Worm (Caenorhabditis elegans) whole organism, young adult: ENCODE data around the gene cul-2.

Experiments used
- B0035.1 ChIP-seq: sonication (generic microtip); optimal IDR thresholded peaks from 2 replicates; lab custom pipeline; 2016; ENCODE audit warnings: missing genetic modification characterization, mild to moderate bottlenecking, missing compliant biosample characterization, missing genotype, missing genetic modification reagents
- B0336.3 ChIP-seq: fragments of 200-800 bp; sonication (Bioruptor generic); IDR thresholded peaks from 2 replicates; pipeline ENCODE4 v1.3.6; 2022; ENCODE audit warnings: missing genetic modification characterization, missing compliant biosample characterization
- C06A6.2 ChIP-seq: fragments of 200-800 bp; sonication (Bioruptor generic); conservative IDR thresholded peaks from 2 replicates; pipeline ENCODE4 v1.3.6; 2022; ENCODE audit warnings: missing genetic modification characterization, missing compliant biosample characterization
- F33H1.4 ChIP-seq: fragments of 200-800 bp; sonication (Bioruptor generic); IDR thresholded peaks from 2 replicates; pipeline ENCODE4 v1.3.6; 2022; ENCODE audit warnings: missing genetic modification reagents, missing genetic modification characterization, missing compliant biosample characterization
- F37B4.10 ChIP-seq: fragments of 200-800 bp; sonication (Bioruptor generic); IDR thresholded peaks from 2 replicates; pipeline ENCODE4 v1.3.6; 2022; ENCODE audit warnings: missing genetic modification characterization, missing compliant biosample characterization
- F39B2.1 ChIP-seq: fragments of 200-800 bp; sonication (Bioruptor generic); IDR thresholded peaks from 2 replicates; pipeline ENCODE4 v1.3.6; 2022; ENCODE audit warnings: missing genetic modification reagents, missing genetic modification characterization, missing compliant biosample characterization
- F52B5.7 ChIP-seq: sonication (generic microtip); optimal IDR thresholded peaks from 2 replicates; lab custom pipeline; 2016; ENCODE audit warnings: mild to moderate bottlenecking, missing genetic modification characterization, missing compliant biosample characterization
- F57A8.1 ChIP-seq: fragments of 200-800 bp; sonication (Bioruptor generic); optimal IDR thresholded peaks from 2 replicates; lab custom pipeline; 2018; ENCODE audit warnings: mild to moderate bottlenecking, missing genetic modification characterization, moderate library complexity, missing compliant biosample characterization
- F57C9.4 ChIP-seq: sonication (generic microtip); optimal IDR thresholded peaks from 2 replicates; lab custom pipeline; 2017; ENCODE audit warnings: mild to moderate bottlenecking, missing genetic modification characterization, missing compliant biosample characterization
- K12H6.12 ChIP-seq: fragments of 200-800 bp; sonication (Bioruptor generic); optimal IDR thresholded peaks from 2 replicates; lab custom pipeline; 2018; ENCODE audit warnings: mild to moderate bottlenecking, missing genetic modification characterization, missing compliant biosample characterization
- T07F8.4 ChIP-seq: sonication (generic microtip); optimal IDR thresholded peaks from 2 replicates; lab custom pipeline; 2016; ENCODE audit warnings: mild to moderate bottlenecking, missing genetic modification characterization, moderate library complexity, missing compliant biosample characterization
- Y53G8AR.9 ChIP-seq: fragments of 200-800 bp; sonication (Bioruptor generic); conservative IDR thresholded peaks from 2 replicates; pipeline ENCODE4 v1.3.6; 2022; ENCODE audit warnings: missing genetic modification reagents, missing genetic modification characterization, missing compliant biosample characterization
- Y95B8A.8 ChIP-seq: fragments of 200-800 bp; sonication (Bioruptor generic); IDR thresholded peaks from 2 replicates; pipeline ENCODE4 v1.3.6; 2022; ENCODE audit warnings: missing genetic modification reagents, missing genetic modification characterization, missing compliant biosample characterization
- ZK185.1 ChIP-seq: sonication (generic microtip); optimal IDR thresholded peaks from 2 replicates; lab custom pipeline; 2016; ENCODE audit warnings: mild to moderate bottlenecking, missing genetic modification characterization, missing compliant biosample characterization; ENCODE audit not compliant: poor library complexity, severe bottlenecking
- ama-1 ChIP-seq, 3 experiments: fragments of 150-350 bp in 1 of 3; sonication (generic microtip) in 2 of 3; optimal IDR thresholded peaks; 2 replicates each; lab custom pipeline; 2014 to 2018; ENCODE audit warnings: missing biosample characterization in 2 of 3, missing genetic modification characterization in 2 of 3, missing genetic modification reagents in 2 of 3
- aptf-2 ChIP-seq: fragments of 200-800 bp; sonication (Bioruptor generic); conservative IDR thresholded peaks from 2 replicates; pipeline ENCODE4 v1.3.6; 2022; ENCODE audit warnings: missing genetic modification reagents, missing genetic modification characterization, missing compliant biosample characterization
- atf-7 ChIP-seq: sonication (generic microtip); optimal IDR thresholded peaks from 2 replicates; lab custom pipeline; 2017; ENCODE audit warnings: mild to moderate bottlenecking, missing genetic modification characterization, missing compliant biosample characterization
- athp-1 ChIP-seq: sonication (generic microtip); optimal IDR thresholded peaks from 2 replicates; lab custom pipeline; 2017; ENCODE audit warnings: mild to moderate bottlenecking, missing genetic modification characterization, missing compliant biosample characterization
- bed-1 ChIP-seq: fragments of 200-800 bp; sonication (Bioruptor generic); IDR thresholded peaks from 2 replicates; pipeline ENCODE4 v1.3.6; 2022; ENCODE audit warnings: missing genetic modification reagents, missing genetic modification characterization, missing compliant biosample characterization
- ccch-3 ChIP-seq: fragments of 200-800 bp; sonication (Bioruptor generic); optimal IDR thresholded peaks from 2 replicates; lab custom pipeline; 2018; ENCODE audit warnings: mild to moderate bottlenecking, missing genetic modification characterization, missing compliant biosample characterization
- ceh-40 ChIP-seq: fragments of 200-800 bp; sonication (Bioruptor generic); IDR thresholded peaks from 2 replicates; pipeline ENCODE4 v1.3.6; 2022; ENCODE audit warnings: missing genetic modification characterization, missing compliant biosample characterization
- ceh-58 ChIP-seq: fragments of 200-800 bp; sonication (Bioruptor generic); IDR thresholded peaks from 2 replicates; pipeline ENCODE4 v1.3.6; 2022; ENCODE audit warnings: missing genetic modification characterization, missing compliant biosample characterization
- ceh-79 ChIP-seq: sonication (generic microtip); optimal IDR thresholded peaks from 2 replicates; lab custom pipeline; 2017; ENCODE audit warnings: mild to moderate bottlenecking, missing genetic modification characterization, missing compliant biosample characterization
- chd-7 ChIP-seq: sonication (generic microtip); optimal IDR thresholded peaks from 2 replicates; lab custom pipeline; 2016; ENCODE audit warnings: mild to moderate bottlenecking, missing genetic modification characterization, moderate library complexity, missing compliant biosample characterization
- die-1 ChIP-seq: sonication (generic microtip); optimal IDR thresholded peaks from 2 replicates; lab custom pipeline; 2016; ENCODE audit warnings: missing genotype, mild to moderate bottlenecking, missing genetic modification characterization, missing compliant biosample characterization
- efl-1 ChIP-seq: fragments of 150-350 bp; optimal IDR thresholded peaks from 2 replicates; lab custom pipeline; 2014; ENCODE audit warnings: missing biosample characterization, missing genetic modification reagents, missing genetic modification characterization
- egl-44 ChIP-seq: fragments of 200-800 bp; sonication (Bioruptor generic); IDR thresholded peaks from 2 replicates; pipeline ENCODE4 v1.3.6; 2022; ENCODE audit warnings: missing genetic modification reagents, missing genetic modification characterization, missing compliant biosample characterization
- fkh-3 ChIP-seq: sonication (generic microtip); optimal IDR thresholded peaks from 2 replicates; lab custom pipeline; 2016; ENCODE audit warnings: mild to moderate bottlenecking, missing genetic modification characterization, missing compliant biosample characterization
- hlh-12 ChIP-seq: sonication (generic microtip); optimal IDR thresholded peaks from 2 replicates; lab custom pipeline; 2016; ENCODE audit warnings: missing genetic modification characterization, missing compliant biosample characterization
- hmg-1.2 ChIP-seq: fragments of 200-800 bp; sonication (Bioruptor generic); IDR thresholded peaks from 2 replicates; pipeline ENCODE4 v1.3.6; 2022; ENCODE audit warnings: missing genetic modification reagents, missing genetic modification characterization, missing compliant biosample characterization
- hmg-20 ChIP-seq: fragments of 200-800 bp; sonication (Bioruptor generic); IDR thresholded peaks from 2 replicates; pipeline ENCODE4 v1.3.6; 2022; ENCODE audit warnings: missing genetic modification reagents, missing genetic modification characterization, missing compliant biosample characterization
- hrde-1 ChIP-seq: sonication (generic microtip); optimal IDR thresholded peaks from 2 replicates; lab custom pipeline; 2016; ENCODE audit warnings: missing genetic modification characterization, mild to moderate bottlenecking, missing compliant biosample characterization, moderate library complexity, missing genotype, missing genetic modification reagents, borderline replicate concordance
- lag-1 ChIP-seq: fragments of 200-800 bp; sonication (Bioruptor generic); IDR thresholded peaks from 2 replicates; pipeline ENCODE4 v1.3.6; 2022; ENCODE audit warnings: missing genetic modification reagents, missing genetic modification characterization, missing compliant biosample characterization
- lsl-1 ChIP-seq: fragments of 200-800 bp; sonication (Bioruptor generic); optimal IDR thresholded peaks from 2 replicates; lab custom pipeline; 2018; ENCODE audit warnings: mild to moderate bottlenecking, missing genetic modification characterization, moderate library complexity, missing compliant biosample characterization
- madf-6 ChIP-seq: fragments of 200-800 bp; sonication (Bioruptor generic); IDR thresholded peaks from 2 replicates; pipeline ENCODE4 v1.3.6; 2022; ENCODE audit warnings: missing genetic modification reagents, missing genetic modification characterization, missing compliant biosample characterization
- nfya-1 ChIP-seq: sonication (generic microtip); optimal IDR thresholded peaks from 2 replicates; lab custom pipeline; 2017; ENCODE audit warnings: antibody characterized with exemption, missing compliant biosample characterization, missing genetic modification characterization, borderline replicate concordance; ENCODE audit not compliant: insufficient read depth
- nfya-2 ChIP-seq: fragments of 200-800 bp; sonication (Bioruptor generic); IDR thresholded peaks from 2 replicates; pipeline ENCODE4 v1.3.6; 2022; ENCODE audit warnings: missing genetic modification reagents, missing genetic modification characterization, missing compliant biosample characterization
- pbrm-1 ChIP-seq: fragments of 200-800 bp; sonication (Bioruptor generic); IDR thresholded peaks from 2 replicates; pipeline ENCODE4 v1.3.6; 2022; ENCODE audit warnings: missing genetic modification reagents, missing genetic modification characterization, missing compliant biosample characterization
- pha-4 ChIP-seq: fragments of 150-350 bp; sonication (generic microtip); optimal IDR thresholded peaks from 2 replicates; lab custom pipeline; 2014; ENCODE audit warnings: missing biosample characterization, missing genetic modification reagents, missing genetic modification characterization
- rec-8 ChIP-seq, 2 experiments: sonication (generic microtip); optimal IDR thresholded peaks; 2 replicates each; lab custom pipeline; 2016; ENCODE audit warnings: mild to moderate bottlenecking in 2 of 2, missing genetic modification characterization in 2 of 2, missing genetic modification reagents in 2 of 2, missing genotype in 2 of 2, missing biosample characterization in 1 of 2, missing compliant biosample characterization in 1 of 2, moderate library complexity in 1 of 2
- snpc-1.3 ChIP-seq: sonication (generic microtip); optimal IDR thresholded peaks from 2 replicates; lab custom pipeline; 2017; ENCODE audit warnings: missing genetic modification characterization, mild to moderate bottlenecking, missing compliant biosample characterization, antibody characterized with exemption, moderate library complexity, missing genotype, missing genetic modification reagents; ENCODE audit not compliant: insufficient read depth
- sptf-2 ChIP-seq: fragments of 200-800 bp; sonication (Bioruptor generic); optimal IDR thresholded peaks from 2 replicates; lab custom pipeline; 2018; ENCODE audit warnings: mild to moderate bottlenecking, missing genetic modification characterization, missing compliant biosample characterization
- tbx-9 ChIP-seq: sonication (generic microtip); optimal IDR thresholded peaks from 2 replicates; lab custom pipeline; 2016; ENCODE audit warnings: borderline replicate concordance, missing genetic modification characterization, inconsistent platforms, missing compliant biosample characterization
- tlf-1 ChIP-seq: fragments of 200-800 bp; sonication (Bioruptor generic); optimal IDR thresholded peaks from 2 replicates; lab custom pipeline; 2018; ENCODE audit warnings: mild to moderate bottlenecking, missing genetic modification characterization, missing compliant biosample characterization
- zim-3 ChIP-seq: sonication (generic microtip); optimal IDR thresholded peaks from 2 replicates; lab custom pipeline; 2017; ENCODE audit warnings: mild to moderate bottlenecking, missing genetic modification characterization, moderate library complexity, missing compliant biosample characterization
- ztf-18 ChIP-seq: sonication (generic microtip); optimal IDR thresholded peaks from 2 replicates; lab custom pipeline; 2016; ENCODE audit warnings: missing genotype, mild to moderate bottlenecking, missing genetic modification characterization, missing compliant biosample characterization
- ztf-22 ChIP-seq: fragments of 200-800 bp; sonication (Bioruptor generic); optimal IDR thresholded peaks from 2 replicates; lab custom pipeline; 2018; ENCODE audit warnings: mild to moderate bottlenecking, missing genetic modification characterization, moderate library complexity, missing compliant biosample characterization
- ztf-28 ChIP-seq: fragments of 200-800 bp; sonication (Bioruptor generic); IDR thresholded peaks from 2 replicates; pipeline ENCODE4 v1.3.6; 2022; ENCODE audit warnings: missing genetic modification reagents, missing genetic modification characterization, missing compliant biosample characterization

Gene cul-2

ce11 chrIII:13643534-13643933 is 43.5 kb upstream of the cul-2 start, which contains the start of the genes drr-2 and set-16 (continued):
- TF ChIP-seq lag-1: 0 out of 2 replicates have a peak, but pooled peaks have one; percentile 76
- TF ChIP-seq snpc-1.3: peak; percentile 94
- TF ChIP-seq nfya-2 (GFP tag; lab: Robert Waterston, UW): peak; percentile 91; the same call in 1 of the 2 replicates
- TF ChIP-seq F33H1.4 (GFP tag; lab: Robert Waterston, UW): peak; percentile 91
- TF ChIP-seq C06A6.2 (GFP tag; lab: Robert Waterston, UW): peak; percentile 99
- peak; percentile 87 for TF ChIP-seq F57C9.4 (tag; lab: Kevin White, UChicago)
- TF ChIP-seq tlf-1 (GFP tag; lab: Kevin White, UChicago): peak; percentile 100
- peak; percentile 79; the same call in 1 of the 2 replicates for TF ChIP-seq F39B2.1 (GFP tag; lab: Robert Waterston, UW)
- peak; percentile 94 for TF ChIP-seq ztf-22 (GFP tag; lab: Kevin White, UChicago)
- TF ChIP-seq pbrm-1 (GFP tag; lab: Robert Waterston, UW): peak; percentile 100
- peak; percentile 81 for TF ChIP-seq F52B5.7 (tag; lab: Kevin White, UChicago)
- no peak for TF ChIP-seq hlh-12
- TF ChIP-seq zim-3 (tag; lab: Kevin White, UChicago): peak; percentile 98
- peak; percentile 100 for TF ChIP-seq hmg-1.2
- peak; percentile 46 for TF ChIP-seq F57A8.1
- TF ChIP-seq ceh-79: peak; percentile 96
- peak; percentile 99 for TF ChIP-seq K12H6.12 (tag; lab: Kevin White, UChicago)
- peak; percentile 99 for TF ChIP-seq atf-7 (tag; lab: Kevin White, UChicago)
- TF ChIP-seq ztf-28 (GFP tag; lab: Robert Waterston, UW): peak; percentile 87
- no peak for TF ChIP-seq nfya-1 (tag; lab: Kevin White, UChicago)
- TF ChIP-seq ama-1 (optimal IDR thresholded peaks at IDR 0.05; lab: Kevin White, UChicago): no peak
- peak in 1 of 2 experiments; percentile 35 for TF ChIP-seq ama-1 (GFP tag; optimal IDR thresholded peaks at IDR 0.05; lab: Kevin White, UChicago)
- TF ChIP-seq T07F8.4: peak; percentile 27
- TF ChIP-seq ZK185.1 (tag; lab: Kevin White, UChicago): no peak
- TF ChIP-seq pha-4: peak; percentile 98
- TF ChIP-seq ztf-18 (tag; lab: Kevin White, UChicago): peak; percentile 85
- TF ChIP-seq madf-6 (GFP tag; lab: Robert Waterston, UW): peak; percentile 97
- peak; percentile 91 for TF ChIP-seq B0035.1 (tag; lab: Kevin White, UChicago)
- peak; percentile 41 to 75 for TF ChIP-seq rec-8 (tag; optimal IDR thresholded peaks at IDR 0.05; lab: Kevin White, UChicago)
- peak; percentile 94 for TF ChIP-seq lsl-1 (GFP tag; lab: Kevin White, UChicago)
- TF ChIP-seq ceh-40 (GFP tag; lab: Robert Waterston, UW): no peak
- TF ChIP-seq sptf-2 (GFP tag; lab: Kevin White, UChicago): no peak
- peak; percentile 86 for TF ChIP-seq efl-1 (GFP tag; lab: Kevin White, UChicago)
- TF ChIP-seq Y95B8A.8: peak; percentile 99
- no peak for TF ChIP-seq tbx-9 (tag; lab: Kevin White, UChicago)
- TF ChIP-seq aptf-2: 0 out of 2 replicates have a peak, but pooled peaks have one; percentile 14
- TF ChIP-seq athp-1: peak; percentile 100
- TF ChIP-seq hrde-1 (tag; lab: Kevin White, UChicago): peak; percentile 91
- peak; percentile 97 for TF ChIP-seq egl-44 (GFP tag; lab: Robert Waterston, UW)
- TF ChIP-seq bed-1 (GFP tag; lab: Robert Waterston, UW): peak; percentile 70; the same call in 1 of the 2 replicates
- no peak for TF ChIP-seq ceh-58
- peak; percentile 81 for TF ChIP-seq die-1 (tag; lab: Kevin White, UChicago)
- TF ChIP-seq chd-7: peak; percentile 98
- peak; percentile 100 for TF ChIP-seq Y53G8AR.9
- TF ChIP-seq F37B4.10 (GFP tag; lab: Robert Waterston, UW): peak; percentile 96; the same call in 1 of the 2 replicates
- TF ChIP-seq fkh-3 (tag; lab: Kevin White, UChicago): no peak
- no peak for TF ChIP-seq ccch-3 (GFP tag; lab: Kevin White, UChicago)
- peak; percentile 90 for TF ChIP-seq hmg-20 (GFP tag; lab: Robert Waterston, UW)
- peak; percentile 100 for TF ChIP-seq B0336.3 (GFP tag; lab: Robert Waterston, UW)
